Worm (Caenorhabditis elegans) whole organism, L4 larva: ENCODE measurements around the gene ttr-23.

Experiments used
- T20F7.1 ChIP-seq: fragments of 200-800 bp; sonication (Bioruptor generic); optimal IDR thresholded peaks from 2 replicates; lab custom pipeline; 2018; ENCODE audit warnings: mild to moderate bottlenecking, missing genetic modification characterization, missing compliant biosample characterization
- Y105C5A.15 ChIP-seq: fragments of 200-800 bp; sonication (Bioruptor generic); IDR thresholded peaks from 2 replicates; pipeline ENCODE4 v1.3.6; 2022; ENCODE audit warnings: missing genetic modification characterization, missing compliant biosample characterization
- Y5F2A.4 ChIP-seq: fragments of 200-800 bp; sonication (Bioruptor generic); optimal IDR thresholded peaks from 2 replicates; lab custom pipeline; 2018; ENCODE audit warnings: mild to moderate bottlenecking, missing genetic modification characterization, missing compliant biosample characterization
- ZK337.2 ChIP-seq: fragments of 200-800 bp; sonication (Bioruptor generic); IDR thresholded peaks from 2 replicates; pipeline ENCODE4 v1.3.6; 2022; ENCODE audit warnings: missing genetic modification reagents, missing genetic modification characterization, missing compliant biosample characterization
- aha-1 ChIP-seq: fragments of 150-350 bp; peaks from one replicate; lab custom pipeline; 2014; ENCODE audit warnings: missing biosample characterization, missing genetic modification characterization
- ceh-28 ChIP-seq: fragments of 150-350 bp; optimal IDR thresholded peaks from 2 replicates; lab custom pipeline; 2014; ENCODE audit warnings: missing biosample characterization, missing genetic modification reagents, missing genetic modification characterization
- cey-2 ChIP-seq: sonication (generic microtip); optimal IDR thresholded peaks from 3 replicates; lab custom pipeline; 2017; ENCODE audit warnings: missing genetic modification characterization, mild to moderate bottlenecking, missing compliant biosample characterization, antibody characterized with exemption, borderline replicate concordance; ENCODE audit not compliant: insufficient read depth
- daf-16 ChIP-seq, 3 experiments: sonication (generic microtip); optimal IDR thresholded peaks; 2 replicates each; lab custom pipeline; 2016 to 2017; ENCODE audit warnings: missing genetic modification characterization in 3 of 3, missing genetic modification reagents in 3 of 3, mild to moderate bottlenecking in 2 of 3, missing compliant biosample characterization in 2 of 3, missing biosample characterization in 1 of 3, moderate library complexity in 1 of 3
- daf-8 ChIP-seq: fragments of 200-800 bp; sonication (Bioruptor generic); IDR thresholded peaks from 2 replicates; pipeline ENCODE4 v1.3.6; 2022; ENCODE audit warnings: missing genetic modification characterization, missing compliant biosample characterization
- dmd-6 ChIP-seq: fragments of 200-800 bp; sonication (Bioruptor generic); IDR thresholded peaks from 2 replicates; pipeline ENCODE4 v1.3.6; 2022; ENCODE audit warnings: missing genetic modification reagents, missing genetic modification characterization, missing compliant biosample characterization
- dve-1 ChIP-seq: sonication (generic microtip); optimal IDR thresholded peaks from 2 replicates; lab custom pipeline; 2017; ENCODE audit warnings: antibody characterized with exemption, mild to moderate bottlenecking, missing genetic modification characterization, missing compliant biosample characterization; ENCODE audit not compliant: insufficient read depth
- egl-27 ChIP-seq: sonication (generic microtip); optimal IDR thresholded peaks from 3 replicates; lab custom pipeline; 2017; ENCODE audit warnings: missing biosample characterization, missing genetic modification reagents, missing genetic modification characterization
- gei-8 ChIP-seq: fragments of 200-800 bp; sonication (Bioruptor generic); optimal IDR thresholded peaks from 2 replicates; lab custom pipeline; 2018; ENCODE audit warnings: mild to moderate bottlenecking, missing genetic modification characterization, missing compliant biosample characterization
- hif-1 ChIP-seq, 2 experiments: sonication (generic microtip); optimal IDR thresholded peaks; 2 replicates each; lab custom pipeline; 2016 to 2017; ENCODE audit warnings: missing compliant biosample characterization in 2 of 2, missing genetic modification characterization in 2 of 2, missing genetic modification reagents in 2 of 2, missing genotype in 2 of 2, mild to moderate bottlenecking in 1 of 2
- hlh-11 ChIP-seq: fragments of 200-800 bp; sonication (Bioruptor generic); optimal IDR thresholded peaks from 2 replicates; lab custom pipeline; 2018; ENCODE audit warnings: mild to moderate bottlenecking, missing genetic modification characterization, missing compliant biosample characterization
- lin-13 ChIP-seq: fragments of 150-350 bp; optimal IDR thresholded peaks from 2 replicates; lab custom pipeline; 2014; ENCODE audit warnings: missing biosample characterization, missing genetic modification reagents, missing genetic modification characterization
- lin-15B ChIP-seq: fragments of 150-350 bp; sonication (generic microtip); optimal IDR thresholded peaks from 3 replicates; lab custom pipeline; 2014; ENCODE audit warnings: missing biosample characterization, missing genetic modification characterization
- mdl-1 ChIP-seq, 2 experiments: fragments of 150-350 bp in 1 of 2; sonication (generic microtip) in 1 of 2; optimal IDR thresholded peaks; 2 replicates each; lab custom pipeline; 2014 to 2017; ENCODE audit warnings: missing biosample characterization in 2 of 2, missing genetic modification characterization in 2 of 2
- mes-2 ChIP-seq: sonication (generic microtip); optimal IDR thresholded peaks from 2 replicates; lab custom pipeline; 2016; ENCODE audit warnings: missing genotype, mild to moderate bottlenecking, missing genetic modification characterization, missing compliant biosample characterization; ENCODE audit not compliant: poor library complexity, severe bottlenecking
- mxl-2 ChIP-seq: fragments of 200-800 bp; sonication (Bioruptor generic); conservative IDR thresholded peaks from 2 replicates; pipeline ENCODE4 v1.3.6; 2022; ENCODE audit warnings: missing genetic modification reagents, missing genetic modification characterization, missing compliant biosample characterization
- mxl-3 ChIP-seq: fragments of 200-800 bp; sonication (Bioruptor generic); optimal IDR thresholded peaks from 2 replicates; lab custom pipeline; 2018; ENCODE audit warnings: mild to moderate bottlenecking, missing genetic modification characterization, missing compliant biosample characterization
- nhr-10 ChIP-seq: fragments of 150-350 bp; optimal IDR thresholded peaks from 2 replicates; lab custom pipeline; 2014; ENCODE audit warnings: missing biosample characterization, missing genetic modification characterization
- nhr-237 ChIP-seq: sonication (generic microtip); optimal IDR thresholded peaks from 2 replicates; lab custom pipeline; 2017; ENCODE audit warnings: missing biosample characterization, missing genetic modification characterization
- nhr-28 ChIP-seq: fragments of 150-350 bp; optimal IDR thresholded peaks from 2 replicates; lab custom pipeline; 2014; ENCODE audit warnings: missing biosample characterization, missing genetic modification characterization
- nhr-48 ChIP-seq: sonication (generic microtip); optimal IDR thresholded peaks from 2 replicates; lab custom pipeline; 2016; ENCODE audit warnings: mild to moderate bottlenecking, missing genetic modification characterization, missing compliant biosample characterization
- nhr-77 ChIP-seq: fragments of 150-350 bp; optimal IDR thresholded peaks from 2 replicates; lab custom pipeline; 2014; ENCODE audit warnings: missing biosample characterization, missing genetic modification characterization
- pqm-1 ChIP-seq: sonication (generic microtip); optimal IDR thresholded peaks from 2 replicates; lab custom pipeline; 2017; ENCODE audit warnings: missing biosample characterization, missing genetic modification characterization
- saeg-2 ChIP-seq: fragments of 200-800 bp; sonication (Bioruptor generic); IDR thresholded peaks from 2 replicates; pipeline ENCODE4 v1.3.6; 2022; ENCODE audit warnings: missing genetic modification reagents, missing genetic modification characterization, missing compliant biosample characterization
- set-16 ChIP-seq: fragments of 200-800 bp; sonication (Bioruptor generic); IDR thresholded peaks from 2 replicates; pipeline ENCODE4 v1.3.6; 2022; ENCODE audit warnings: missing genetic modification reagents, missing genetic modification characterization, missing compliant biosample characterization
- tag-97 ChIP-seq: fragments of 200-800 bp; sonication (Bioruptor generic); IDR thresholded peaks from 2 replicates; pipeline ENCODE4 v1.3.6; 2022; ENCODE audit warnings: missing genetic modification characterization, missing compliant biosample characterization
- unc-130 ChIP-seq: sonication (generic microtip); optimal IDR thresholded peaks from 2 replicates; lab custom pipeline; 2016; ENCODE audit warnings: missing genetic modification reagents, missing genetic modification characterization, missing compliant biosample characterization
- unc-39 ChIP-seq: sonication (generic microtip); optimal IDR thresholded peaks from 2 replicates; lab custom pipeline; 2017; ENCODE audit warnings: missing biosample characterization, missing genetic modification characterization
- unc-62 ChIP-seq, 3 experiments: fragments of 150-350 bp in 1 of 3; sonication (generic microtip); optimal IDR thresholded peaks in 2 of 3; peaks in 1 of 3; 1 replicate in 1 of 3; 2 replicates in 2 of 3; lab custom pipeline; 2014 to 2017; ENCODE audit warnings: missing biosample characterization in 3 of 3, missing genetic modification characterization in 3 of 3, missing genetic modification reagents in 3 of 3, missing genotype in 1 of 3
- ztf-11 ChIP-seq: fragments of 150-350 bp; optimal IDR thresholded peaks from 2 replicates; lab custom pipeline; 2014; ENCODE audit warnings: missing biosample characterization, missing genetic modification characterization

The ttr-23 gene

DNA sequence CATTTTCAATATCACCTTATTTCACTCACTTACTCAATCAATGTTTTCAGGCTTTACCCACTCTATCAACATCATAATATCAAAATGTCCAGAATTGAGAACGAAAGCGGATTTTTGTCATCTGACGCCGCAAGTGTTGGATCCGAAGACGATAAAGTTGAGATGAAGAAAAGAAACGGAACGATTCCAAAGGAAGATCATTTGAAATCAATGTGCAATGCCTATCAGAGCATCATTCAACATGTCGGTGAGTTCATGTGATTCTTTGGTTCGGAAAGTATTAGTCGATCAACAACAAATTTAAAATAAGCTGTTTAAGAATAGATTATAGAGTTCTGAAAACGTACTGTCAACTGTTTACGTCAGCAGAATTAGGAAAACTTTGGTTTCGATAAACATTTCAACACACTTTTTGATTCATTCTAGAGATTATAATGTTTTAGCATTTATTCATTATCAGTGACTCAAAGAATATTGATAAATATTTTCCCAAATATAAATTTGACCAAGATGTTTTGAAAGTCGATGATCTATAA lies 24.8 kb downstream of the ttr-23 start, which contains the start of gene cat-4:
cat-4 (plus strand) TSS at position 51 of the 536 bp plus-strand sequence.
- TF ChIP-seq nhr-28 (tag; lab: Kevin White, UChicago) = no peak
- no peak for TF ChIP-seq tag-97 (GFP tag; lab: Robert Waterston, UW)
- TF ChIP-seq hlh-11 (tag; lab: Kevin White, UChicago) = peak; percentile 13
- TF ChIP-seq dmd-6 (GFP tag; lab: Robert Waterston, UW) = peak; percentile 57
- TF ChIP-seq egl-27 (tag; lab: Kevin White, UChicago) = no peak
- TF ChIP-seq daf-16 (GFP tag; optimal IDR thresholded peaks at IDR 0.05; lab: Kevin White, UChicago) = no peak
- peak; percentile 80 for TF ChIP-seq daf-16 (tag; optimal IDR thresholded peaks at IDR 0.05; lab: Kevin White, UChicago)
- TF ChIP-seq dve-1 (tag; lab: Kevin White, UChicago) = peak; percentile 8
- TF ChIP-seq nhr-10 (tag; lab: Kevin White, UChicago) = peak; percentile 3
- no peak for TF ChIP-seq hif-1 (tag; optimal IDR thresholded peaks at IDR 0.05; lab: Kevin White, UChicago)
- TF ChIP-seq unc-62 (GFP tag; optimal IDR thresholded peaks at IDR 0.05 in 1 of 2; lab: Kevin White, UChicago) = peak in 1 of 2 experiments; percentile 33
- no peak for TF ChIP-seq unc-62 (tag; optimal IDR thresholded peaks at IDR 0.05; lab: Kevin White, UChicago)
- TF ChIP-seq nhr-77 = peak; percentile 8
- no peak for TF ChIP-seq unc-130 (GFP tag; lab: Kevin White, UChicago)

DNA sequence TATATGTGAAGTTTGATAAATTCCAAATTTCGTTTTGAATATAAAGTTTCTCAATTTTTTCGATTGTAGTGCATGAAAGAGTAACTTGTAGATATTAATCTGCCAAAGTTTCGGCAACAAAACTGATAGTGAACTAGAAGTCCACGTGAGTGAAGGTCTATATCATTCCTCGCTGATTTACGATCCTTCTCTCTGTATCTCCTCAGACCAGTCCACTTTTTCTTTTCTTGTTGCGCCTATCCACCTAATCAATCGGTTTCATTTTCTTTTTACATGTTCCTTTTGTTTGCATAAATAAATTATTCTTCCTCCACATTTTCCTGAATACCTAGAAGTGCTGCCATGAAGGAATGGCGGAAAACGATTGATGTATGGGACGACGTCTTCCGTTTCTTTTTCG lies 25.5 kb downstream of the ttr-23 start:
- peak; percentile 73 for TF ChIP-seq aha-1 (tag; lab: Kevin White, UChicago)
- no peak for TF ChIP-seq unc-39
- TF ChIP-seq nhr-28 (tag; lab: Kevin White, UChicago) = peak; percentile 37
- TF ChIP-seq pqm-1 (tag; lab: Kevin White, UChicago) = no peak
- peak; percentile 9 for TF ChIP-seq hlh-11 (tag; lab: Kevin White, UChicago)
- no peak for TF ChIP-seq T20F7.1 (GFP tag; lab: Kevin White, UChicago)

DNA sequence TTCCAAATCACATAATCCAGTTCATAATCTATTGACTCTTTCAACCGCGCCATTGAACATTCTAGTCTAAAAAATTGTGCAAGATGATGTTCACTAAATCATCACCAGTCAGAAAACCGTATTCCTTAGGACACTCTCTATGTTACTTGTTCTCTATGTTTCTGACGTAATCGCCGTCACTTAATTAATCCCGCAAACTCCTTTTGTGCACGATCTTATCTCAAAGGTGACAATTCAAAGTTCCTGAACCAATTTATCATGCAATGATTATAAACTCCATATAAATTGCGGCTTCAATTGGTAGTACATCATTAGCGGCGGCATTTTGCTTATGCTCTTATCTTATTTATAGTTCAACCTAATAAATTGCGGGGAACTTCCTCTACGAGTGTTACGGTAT lies 26.8 kb downstream of the ttr-23 start:
- TF ChIP-seq dve-1 (tag; lab: Kevin White, UChicago) (peak; percentile 18), dmd-6 (GFP tag; lab: Robert Waterston, UW) (peak; percentile 82), ceh-28 (tag; lab: Kevin White, UChicago) (no peak)

DNA sequence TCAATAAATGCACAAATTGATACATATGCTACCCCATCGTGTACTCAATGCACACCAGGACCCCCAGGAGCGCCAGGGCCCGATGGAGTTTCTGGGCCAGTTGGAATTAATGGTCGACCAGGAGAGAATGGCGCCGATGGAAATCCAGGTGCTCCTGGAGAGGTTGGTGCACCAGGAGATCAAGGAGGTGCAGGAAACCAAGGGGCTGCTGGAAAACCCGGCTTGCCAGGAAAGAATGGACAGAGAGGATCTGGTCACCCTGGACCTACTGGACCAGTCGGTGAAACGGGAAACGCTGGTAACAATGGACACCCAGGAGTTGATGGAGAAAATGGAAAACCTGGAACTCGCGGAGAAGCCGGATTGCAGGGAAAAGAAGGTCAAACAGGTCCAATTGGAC lies 28.0 kb downstream of the ttr-23 start:
- TF ChIP-seq set-16 (peak; percentile 84; the same call in 1 of the 2 replicates), ZK337.2 (GFP tag; lab: Robert Waterston, UW) (no peak), mes-2 (tag; lab: Kevin White, UChicago) (no peak), unc-62 (GFP tag; optimal IDR thresholded peaks at IDR 0.05 in 1 of 2; lab: Kevin White, UChicago) (peak in 1 of 2 experiments; percentile 73), unc-62 (tag; optimal IDR thresholded peaks at IDR 0.05; lab: Kevin White, UChicago) (no peak)

- TF ChIP-seq lin-13 (GFP tag; lab: Kevin White, UChicago) (no peak), saeg-2 (no peak), T20F7.1 (GFP tag; lab: Kevin White, UChicago) (no peak), cey-2 (no peak), mxl-3 (GFP tag; lab: Kevin White, UChicago) (no peak), nhr-237 (tag; lab: Kevin White, UChicago) (no peak), Y105C5A.15 (GFP tag; lab: Robert Waterston, UW) (no peak), gei-8 (GFP tag; lab: Kevin White, UChicago) (no peak), mxl-2 (GFP tag; lab: Robert Waterston, UW) (no peak), nhr-48 (no peak), Y5F2A.4 (no peak), ztf-11 (no peak), daf-8 (no peak), lin-15B (tag; lab: Kevin White, UChicago) (no peak), mdl-1 (tag; optimal IDR thresholded peaks at IDR 0.05; lab: Kevin White, UChicago) (no peak)
These were observed 29.0 kb downstream of the ttr-23 start, which contains the start of gene col-152 for ce11 chrV:10560621-10561020. col-152 (plus strand) TSS chrV:10560921.
